Fruit fly (Drosophila melanogaster) whole organism, wandering third instar larva: ENCODE data around the gene sick.

Experiments
- Abd-B ChIP-seq: fragments of >200 bp; optimal IDR thresholded peaks from 2 replicates; lab custom pipeline; 2017; ENCODE audit warnings: missing biosample characterization, missing genetic modification characterization
- CG32264 ChIP-seq: fragments of 200-800 bp; sonication (Bioruptor generic); optimal IDR thresholded peaks from 2 replicates; lab custom pipeline; 2016; ENCODE audit warnings: missing biosample characterization, missing genetic modification characterization
- CG9705 ChIP-seq: fragments of 200-800 bp; sonication (Bioruptor generic); optimal IDR thresholded peaks from 2 replicates; lab custom pipeline; 2018; ENCODE audit warnings: missing biosample characterization, mild to moderate bottlenecking, missing genetic modification characterization
- CrebA ChIP-seq: fragments of 200-800 bp; sonication (Bioruptor generic); optimal IDR thresholded peaks from 2 replicates; lab custom pipeline; 2016; ENCODE audit warnings: missing biosample characterization, mild to moderate bottlenecking, missing genetic modification characterization, borderline replicate concordance
- Dfd ChIP-seq: fragments of >200 bp; optimal IDR thresholded peaks from 2 replicates; lab custom pipeline; 2017; ENCODE audit warnings: missing biosample characterization, missing genetic modification characterization
- Dif ChIP-seq: fragments of 200-275, 200-300 bp; sonication (Bioruptor generic); optimal IDR thresholded peaks from 2 replicates; lab custom pipeline; 2018; ENCODE audit warnings: missing biosample characterization, missing genetic modification characterization; ENCODE audit not compliant: partially characterized antibody
- HLH106 ChIP-seq: fragments of 200-800 bp; optimal IDR thresholded peaks from 3 replicates; lab custom pipeline; 2019; ENCODE audit warnings: missing biosample characterization, mild to moderate bottlenecking, missing genetic modification characterization, moderate library complexity
- Hnf4 ChIP-seq: fragments of 200-800 bp; sonication (Bioruptor generic); optimal IDR thresholded peaks from 2 replicates; lab custom pipeline; 2016; ENCODE audit warnings: missing biosample characterization, mild to moderate bottlenecking, missing genetic modification characterization
- Hr78 ChIP-seq: fragments of >200 bp; optimal IDR thresholded peaks from 2 replicates; lab custom pipeline; 2017; ENCODE audit warnings: missing biosample characterization, missing genetic modification characterization
- Hr83 ChIP-seq: fragments of 200-300 bp; sonication (Bioruptor generic); optimal IDR thresholded peaks from 2 replicates; lab custom pipeline; 2016; ENCODE audit warnings: missing biosample characterization, mild to moderate bottlenecking, missing genetic modification characterization, moderate library complexity; ENCODE audit not compliant: poor library complexity, severe bottlenecking
- Jra ChIP-seq: sonication (Bioruptor generic); optimal IDR thresholded peaks from 2 replicates; lab custom pipeline; 2016; ENCODE audit warnings: missing biosample characterization, missing genetic modification characterization
- Mio ChIP-seq: sonication (Bioruptor generic); optimal IDR thresholded peaks from 2 replicates; lab custom pipeline; 2016; ENCODE audit warnings: missing biosample characterization, missing genetic modification characterization
- N ChIP-seq: fragments of >200 bp; optimal IDR thresholded peaks from 2 replicates; lab custom pipeline; 2018; ENCODE audit warnings: missing biosample characterization, missing external identifiers, missing genetic modification characterization
- OdsH ChIP-seq: fragments of 200-800 bp; sonication (Bioruptor generic); optimal IDR thresholded peaks from 2 replicates; lab custom pipeline; 2016; ENCODE audit warnings: missing biosample characterization, mild to moderate bottlenecking, missing genetic modification characterization
- Rel ChIP-seq, 2 experiments: fragments of 200-800 bp; sonication (Bioruptor generic) in 1 of 2; optimal IDR thresholded peaks; 2 replicates in 1 of 2; 3 replicates in 1 of 2; lab custom pipeline; 2016 to 2019; ENCODE audit warnings: mild to moderate bottlenecking in 2 of 2, missing biosample characterization in 2 of 2, missing genetic modification characterization in 2 of 2, moderate library complexity in 1 of 2
- Sp1 ChIP-seq: fragments of 200-800 bp; sonication (Bioruptor generic); optimal IDR thresholded peaks from 3 replicates; lab custom pipeline; 2019; ENCODE audit warnings: missing biosample characterization, mild to moderate bottlenecking, missing genetic modification characterization, moderate library complexity
- Vsx2 ChIP-seq: fragments of 200-300, 225-300 bp; sonication (Bioruptor generic); optimal IDR thresholded peaks from 2 replicates; lab custom pipeline; 2018; ENCODE audit warnings: missing biosample characterization, missing genetic modification characterization; ENCODE audit not compliant: partially characterized antibody
- br ChIP-seq: fragments of 200-800 bp; sonication (Bioruptor generic); optimal IDR thresholded peaks from 2 replicates; lab custom pipeline; 2016; ENCODE audit warnings: missing biosample characterization, missing genetic modification characterization
- brk ChIP-seq: fragments of 200-800 bp; sonication (Bioruptor generic); optimal IDR thresholded peaks from 2 replicates; lab custom pipeline; 2016; ENCODE audit warnings: missing biosample characterization, mild to moderate bottlenecking, missing genetic modification characterization
- dl ChIP-seq, 2 experiments: fragments of 175-275, 200-275 bp in 1 of 2; fragments of 200-275 bp in 1 of 2; sonication (Bioruptor generic); optimal IDR thresholded peaks; lab custom pipeline; 2018; ENCODE audit warnings: mild to moderate bottlenecking in 2 of 2, missing biosample characterization in 2 of 2, missing genetic modification characterization in 2 of 2, moderate library complexity in 2 of 2; ENCODE audit not compliant: partially characterized antibody in 2 of 2, insufficient read depth in 1 of 2
- dmrt93B ChIP-seq: fragments of 200-800 bp; sonication (Bioruptor generic); optimal IDR thresholded peaks from 2 replicates; lab custom pipeline; 2018; ENCODE audit warnings: missing biosample characterization, mild to moderate bottlenecking, missing genetic modification characterization
- dsf ChIP-seq: sonication (Bioruptor generic); optimal IDR thresholded peaks from 2 replicates; lab custom pipeline; 2016; ENCODE audit warnings: missing biosample characterization, missing genetic modification characterization, borderline replicate concordance
- ey ChIP-seq: fragments of 200-800 bp; sonication (Bioruptor generic); optimal IDR thresholded peaks from 2 replicates; lab custom pipeline; 2016; ENCODE audit warnings: missing biosample characterization, missing genetic modification characterization
- foxo ChIP-seq, 2 experiments: fragments of 200-800 bp; sonication (Bioruptor generic); optimal IDR thresholded peaks; 2 replicates in 1 of 2; 3 replicates in 1 of 2; lab custom pipeline; 2016 to 2017; ENCODE audit warnings: missing biosample characterization in 2 of 2, missing genetic modification characterization in 2 of 2
- fru ChIP-seq: fragments of 200-800 bp; sonication (Bioruptor generic); optimal IDR thresholded peaks from 3 replicates; lab custom pipeline; 2016; ENCODE audit warnings: missing biosample characterization, mild to moderate bottlenecking, missing genetic modification characterization
- jim ChIP-seq: fragments of 175-275, 200-325 bp; sonication (Bioruptor generic); optimal IDR thresholded peaks from 2 replicates; lab custom pipeline; 2016; ENCODE audit warnings: missing biosample characterization, mild to moderate bottlenecking, missing genetic modification characterization
- lola ChIP-seq: fragments of >200 bp; optimal IDR thresholded peaks from 2 replicates; lab custom pipeline; 2017; ENCODE audit warnings: missing biosample characterization, missing genetic modification characterization
- pan ChIP-seq: fragments of >200 bp; optimal IDR thresholded peaks from 2 replicates; lab custom pipeline; 2017
- rgr ChIP-seq: fragments of 200-800 bp; sonication (Bioruptor generic); optimal IDR thresholded peaks from 3 replicates; lab custom pipeline; 2016; ENCODE audit warnings: missing biosample characterization, mild to moderate bottlenecking, missing genetic modification characterization
- sage ChIP-seq: fragments of 200-800 bp; sonication (Bioruptor generic); optimal IDR thresholded peaks from 2 replicates; lab custom pipeline; 2016; ENCODE audit warnings: missing biosample characterization, mild to moderate bottlenecking, missing genetic modification characterization
- sv ChIP-seq: fragments of 200-800 bp; sonication (Bioruptor generic); optimal IDR thresholded peaks from 3 replicates; lab custom pipeline; 2016; ENCODE audit warnings: missing biosample characterization, missing genetic modification characterization
- tai ChIP-seq: sonication (Bioruptor generic); optimal IDR thresholded peaks from 2 replicates; lab custom pipeline; 2016; ENCODE audit warnings: missing biosample characterization, missing genetic modification characterization
- usp ChIP-seq: fragments of >200 bp; optimal IDR thresholded peaks from 2 replicates; lab custom pipeline; 2017; ENCODE audit warnings: missing biosample characterization, missing genetic modification characterization
- woc ChIP-seq: sonication (Bioruptor generic); optimal IDR thresholded peaks from 2 replicates; lab custom pipeline; 2016; ENCODE audit warnings: missing biosample characterization, mild to moderate bottlenecking, missing genetic modification characterization

sick gene

dm6 chr2L:19805007-19805406 is 8.8 kb downstream of the sick start:
- TF ChIP-seq br (no peak), woc (no peak), jim (GFP tag; lab: Kevin White, UChicago) (no peak), HLH106 (tag; lab: Kevin White, UChicago) (no peak), Dfd (no peak), Hr78 (GFP tag; lab: Kevin White, UChicago) (no peak)

- TF ChIP-seq sv (GFP tag; lab: Kevin White, UChicago) (no peak), woc (no peak), Mio (GFP tag; lab: Kevin White, UChicago) (no peak), CrebA (GFP tag; lab: Kevin White, UChicago) (no peak), Jra (GFP tag; lab: Kevin White, UChicago) (no peak), sage (no peak), lola (no peak), brk (GFP tag; lab: Kevin White, UChicago) (no peak), pan (lab: Kevin White, UChicago) (no peak), N (GFP tag; lab: Kevin White, UChicago) (no peak), ey (GFP tag; lab: Kevin White, UChicago) (no peak), Vsx2 (GFP tag; lab: Kevin White, UChicago) (no peak), CG32264 (GFP tag; lab: Kevin White, UChicago) (no peak), Rel (GFP tag; optimal IDR thresholded peaks at IDR 0.05; lab: Kevin White, UChicago) (no peak), Rel (tag; optimal IDR thresholded peaks at IDR 0.05; lab: Kevin White, UChicago) (no peak)
Measured at dm6 chr2L:19809515-19810049, 13.4 kb downstream of the sick start.

dm6 chr2L:19810642-19811041 is 14.5 kb downstream of the sick start:
- TF ChIP-seq Sp1 (GFP tag; lab: Kevin White, UChicago), result no peak
- no peak for TF ChIP-seq sv (GFP tag; lab: Kevin White, UChicago)
- TF ChIP-seq br, result no peak
- no peak for TF ChIP-seq N (GFP tag; lab: Kevin White, UChicago)
- TF ChIP-seq dmrt93B (GFP tag; lab: Kevin White, UChicago), result no peak
- TF ChIP-seq brk (GFP tag; lab: Kevin White, UChicago), result no peak
- no peak for TF ChIP-seq Hr78 (GFP tag; lab: Kevin White, UChicago)
- no peak for TF ChIP-seq tai (GFP tag; lab: Kevin White, UChicago)
- TF ChIP-seq dl (GFP tag; optimal IDR thresholded peaks at IDR 0.05; lab: Kevin White, UChicago; ENCODE audit: insufficient read depth in 1 of 2, partially characterized antibody in 2 of 2), result no peak
- TF ChIP-seq Hnf4 (GFP tag; lab: Kevin White, UChicago), result no peak
- no peak for TF ChIP-seq Dfd
- TF ChIP-seq CG9705 (GFP tag; lab: Kevin White, UChicago), result no peak
- TF ChIP-seq Mio (GFP tag; lab: Kevin White, UChicago), result no peak
- no peak for TF ChIP-seq Vsx2 (GFP tag; lab: Kevin White, UChicago)
- no peak for TF ChIP-seq usp (GFP tag; lab: Kevin White, UChicago)
- no peak for TF ChIP-seq Rel (GFP tag; optimal IDR thresholded peaks at IDR 0.05; lab: Kevin White, UChicago)
- TF ChIP-seq Rel (tag; optimal IDR thresholded peaks at IDR 0.05; lab: Kevin White, UChicago), result no peak
- TF ChIP-seq pan (lab: Kevin White, UChicago), result no peak
- no peak for TF ChIP-seq woc

- no peak for TF ChIP-seq usp (GFP tag; lab: Kevin White, UChicago)
- no peak for TF ChIP-seq brk (GFP tag; lab: Kevin White, UChicago)
- TF ChIP-seq Hnf4 (GFP tag; lab: Kevin White, UChicago), result no peak
- no peak for TF ChIP-seq Hr83 (GFP tag; lab: Kevin White, UChicago)
- TF ChIP-seq dsf, result no peak
- TF ChIP-seq Abd-B (GFP tag; lab: Kevin White, UChicago), result no peak
- no peak for TF ChIP-seq Rel (GFP tag; optimal IDR thresholded peaks at IDR 0.05; lab: Kevin White, UChicago)
- TF ChIP-seq Rel (tag; optimal IDR thresholded peaks at IDR 0.05; lab: Kevin White, UChicago), result no peak
- TF ChIP-seq OdsH (GFP tag; lab: Kevin White, UChicago), result no peak
- TF ChIP-seq N (GFP tag; lab: Kevin White, UChicago), result no peak
- no peak for TF ChIP-seq Hr78 (GFP tag; lab: Kevin White, UChicago)
- TF ChIP-seq fru (GFP tag; lab: Kevin White, UChicago), result no peak
- no peak for TF ChIP-seq foxo (GFP tag; optimal IDR thresholded peaks at IDR 0.05; lab: Kevin White, UChicago)
- TF ChIP-seq CG9705 (GFP tag; lab: Kevin White, UChicago), result no peak
- TF ChIP-seq rgr (GFP tag; lab: Kevin White, UChicago), result no peak
- TF ChIP-seq woc, result no peak
- no peak for TF ChIP-seq Dif (GFP tag; lab: Kevin White, UChicago)
- TF ChIP-seq br, result no peak
- TF ChIP-seq, all 38 proteins: peak for 0
Measured at dm6 chr2L:19814432-19814831, 18.3 kb downstream of the sick start, which contains the start of gene CG13962. Gene CG13962, minus strand, starts transcription at chr2L:19814532.
